Fruit fly (Drosophila melanogaster): ENCODE measurements around the gene kuz.

Gene kuz

DNA sequence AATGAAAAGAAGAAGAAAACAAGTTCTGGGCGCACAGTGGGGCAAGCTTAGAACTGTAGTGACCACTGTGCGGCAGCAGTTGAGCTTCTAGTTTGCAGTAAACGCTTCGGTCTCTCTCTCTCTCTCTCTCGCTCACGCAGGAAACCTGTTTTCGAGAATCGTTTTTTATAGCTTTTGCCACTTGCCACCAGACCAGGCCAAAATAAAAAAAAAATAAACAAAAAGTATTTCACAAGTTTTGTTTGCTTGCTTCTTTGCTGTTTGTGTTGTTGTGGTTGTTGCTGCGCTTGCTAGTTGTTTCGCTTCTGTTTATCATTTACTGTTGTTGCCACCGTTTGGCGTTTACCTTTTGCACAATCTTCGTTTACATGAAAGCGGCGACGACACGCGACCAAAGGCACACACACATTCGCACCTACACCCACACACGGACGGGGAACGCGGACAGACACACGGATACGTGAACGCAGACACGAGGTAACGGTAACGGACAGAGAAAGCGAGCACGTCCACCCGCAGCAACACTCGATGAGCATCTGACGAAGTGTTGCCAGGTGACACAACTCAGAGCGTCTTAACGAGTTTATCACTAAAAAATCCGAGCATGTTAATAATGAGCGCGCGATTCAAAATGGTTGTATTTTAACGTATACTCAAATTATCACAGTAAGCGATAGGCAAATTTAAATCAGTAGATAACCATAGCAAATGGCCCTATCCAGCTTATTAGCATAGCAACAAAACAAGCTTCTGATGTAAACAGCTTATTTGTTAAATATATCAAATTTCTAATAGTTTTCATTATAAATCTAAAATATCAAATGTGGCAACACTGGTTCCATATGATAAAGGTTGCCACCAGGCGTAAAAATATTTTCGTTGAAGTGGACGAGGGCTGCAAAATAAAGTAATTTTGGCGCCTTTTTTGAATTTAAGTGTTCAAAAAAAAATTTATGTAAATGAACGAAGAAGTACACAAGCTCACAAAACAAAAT, 856 bp upstream of the kuz start, which contains the start of gene B4:
Gene B4 (minus strand): TSS at position 543 of the 995 bp plus-strand sequence.
- TF ChIP-seq usp (GFP tag; optimal IDR thresholded peaks at IDR 0.05) (no peak), brk (GFP tag; optimal IDR thresholded peaks at IDR 0.05) (no peak), psq (GFP tag; optimal IDR thresholded peaks at IDR 0.05) (peak; percentile 54), Mio (GFP tag; optimal IDR thresholded peaks at IDR 0.05) (no peak), jim (GFP tag; optimal IDR thresholded peaks at IDR 0.05) (peak; percentile 72), Abd-B (GFP tag; optimal IDR thresholded peaks at IDR 0.05) (no peak), CrebA (GFP tag; optimal IDR thresholded peaks at IDR 0.05; ENCODE audit: borderline replicate concordance) (no peak), Dfd (GFP tag; optimal IDR thresholded peaks at IDR 0.05) (no peak), woc (GFP tag; optimal IDR thresholded peaks at IDR 0.05) (no peak), fru (GFP tag; optimal IDR thresholded peaks at IDR 0.05) (no peak), tai (GFP tag; optimal IDR thresholded peaks at IDR 0.05) (peak; percentile 46), br (GFP tag; optimal IDR thresholded peaks at IDR 0.05) (peak; percentile 20), Sp1 (GFP tag; optimal IDR thresholded peaks at IDR 0.05) (peak; percentile 30), Hnf4 (GFP tag; optimal IDR thresholded peaks at IDR 0.05) (peak; percentile 42), Hr83 (GFP tag; optimal IDR thresholded peaks at IDR 0.05; ENCODE audit: poor library complexity, severe bottlenecking) (peak; percentile 87), dsf (GFP tag; optimal IDR thresholded peaks at IDR 0.05; ENCODE audit: borderline replicate concordance) (no peak), Dif (GFP tag; optimal IDR thresholded peaks at IDR 0.05; ENCODE audit: partially characterized antibody) (peak; percentile 81), dmrt93B (GFP tag; optimal IDR thresholded peaks at IDR 0.05) (no peak), sage (GFP tag; optimal IDR thresholded peaks at IDR 0.05) (no peak), ey (GFP tag; optimal IDR thresholded peaks at IDR 0.05) (peak; percentile 7), dl (GFP tag; optimal IDR thresholded peaks at IDR 0.05; ENCODE audit: insufficient read depth in 1 of 2, partially characterized antibody in 2 of 2) (peak; percentile 32 to 36), sv (GFP tag; optimal IDR thresholded peaks at IDR 0.05) (peak; percentile 16), Hr78 (GFP tag; optimal IDR thresholded peaks at IDR 0.05) (no peak), OdsH (GFP tag; optimal IDR thresholded peaks at IDR 0.05) (no peak), lola (GFP tag; optimal IDR thresholded peaks at IDR 0.05) (no peak), h (GFP tag; optimal IDR thresholded peaks at IDR 0.05) (peak; percentile 93), N (GFP tag; optimal IDR thresholded peaks at IDR 0.05) (no peak), Rel (GFP tag; optimal IDR thresholded peaks at IDR 0.05) (no peak), Rel (tag; optimal IDR thresholded peaks at IDR 0.05) (peak; percentile 20), CG9705 (GFP tag; optimal IDR thresholded peaks at IDR 0.05) (no peak), GATAd (GFP tag; optimal IDR thresholded peaks at IDR 0.05) (no peak), pan (optimal IDR thresholded peaks at IDR 0.05) (no peak), CG32264 (GFP tag; optimal IDR thresholded peaks at IDR 0.05) (no peak), Vsx2 (GFP tag; optimal IDR thresholded peaks at IDR 0.05; ENCODE audit: partially characterized antibody) (peak; percentile 61), Jra (GFP tag; optimal IDR thresholded peaks at IDR 0.05) (peak; percentile 70), HLH106 (tag; optimal IDR thresholded peaks at IDR 0.05) (no peak), foxo (GFP tag; optimal IDR thresholded peaks at IDR 0.05) (peak in 1 of 2 experiments; percentile 1), rgr (GFP tag; optimal IDR thresholded peaks at IDR 0.05) (peak; percentile 56), Myc (optimal IDR thresholded peaks at IDR 0.05) (no peak)

DNA sequence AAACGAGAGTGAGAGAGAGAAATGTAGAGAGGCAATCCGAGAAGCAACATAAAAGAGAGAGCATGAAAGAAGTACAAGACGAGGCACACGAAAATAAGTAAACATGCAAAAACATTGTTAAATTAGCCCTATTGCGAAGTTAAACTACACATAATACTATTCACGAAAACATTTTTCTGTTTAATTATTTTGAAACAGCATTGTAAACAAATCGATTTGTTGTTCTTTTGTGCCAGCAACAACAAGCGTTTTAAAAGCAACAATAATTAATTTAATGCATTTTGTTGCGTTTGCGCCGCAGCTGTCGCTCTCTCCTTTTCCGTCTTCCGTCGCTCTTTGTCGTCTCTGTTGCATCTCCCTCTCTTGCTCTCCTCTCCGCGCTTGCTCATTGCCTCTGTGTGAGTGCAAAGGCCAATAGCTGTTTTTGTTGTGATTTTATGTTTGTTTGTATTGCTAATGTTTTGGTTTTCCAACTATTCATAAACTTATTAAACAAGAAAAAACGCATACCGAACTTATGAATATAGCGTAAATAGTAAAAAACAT, 622 bp downstream of the kuz start:
- TF ChIP-seq dmrt93B (GFP tag; optimal IDR thresholded peaks at IDR 0.05) (no peak), Hnf4 (GFP tag; optimal IDR thresholded peaks at IDR 0.05) (peak; percentile 39), rgr (GFP tag; optimal IDR thresholded peaks at IDR 0.05) (no peak), dl (GFP tag; optimal IDR thresholded peaks at IDR 0.05; ENCODE audit: insufficient read depth in 1 of 2, partially characterized antibody in 2 of 2) (peak; percentile 39 to 78), fru (GFP tag; optimal IDR thresholded peaks at IDR 0.05) (no peak), sv (GFP tag; optimal IDR thresholded peaks at IDR 0.05) (no peak), Rel (GFP tag; optimal IDR thresholded peaks at IDR 0.05) (no peak), Rel (tag; optimal IDR thresholded peaks at IDR 0.05) (no peak), pan (optimal IDR thresholded peaks at IDR 0.05) (no peak), Hr83 (GFP tag; optimal IDR thresholded peaks at IDR 0.05; ENCODE audit: poor library complexity, severe bottlenecking) (no peak), ey (GFP tag; optimal IDR thresholded peaks at IDR 0.05) (no peak), CG32264 (GFP tag; optimal IDR thresholded peaks at IDR 0.05) (no peak), foxo (GFP tag; optimal IDR thresholded peaks at IDR 0.05) (no peak), GATAd (GFP tag; optimal IDR thresholded peaks at IDR 0.05) (no peak), psq (GFP tag; optimal IDR thresholded peaks at IDR 0.05) (peak; percentile 69), Hr78 (GFP tag; optimal IDR thresholded peaks at IDR 0.05) (no peak), Dif (GFP tag; optimal IDR thresholded peaks at IDR 0.05; ENCODE audit: partially characterized antibody) (peak; percentile 87), Vsx2 (GFP tag; optimal IDR thresholded peaks at IDR 0.05; ENCODE audit: partially characterized antibody) (peak; percentile 60)

Measured in whole organism, wandering third instar larva.